Worm (Caenorhabditis elegans) whole organism, L2 larva: ENCODE measurements around the gene Y54G2A.11.

ENCODE experiments used
- ZK546.5 ChIP-seq: sonication (generic microtip); optimal IDR thresholded peaks from 2 replicates; lab custom pipeline; 2017; ENCODE audit warnings: missing biosample characterization, missing genetic modification characterization
- blmp-1 ChIP-seq: sonication (generic microtip); optimal IDR thresholded peaks from 2 replicates; lab custom pipeline; 2017; ENCODE audit warnings: missing genetic modification characterization, mild to moderate bottlenecking, missing compliant biosample characterization, antibody characterized with exemption, moderate library complexity; ENCODE audit not compliant: insufficient read depth
- elt-1 ChIP-seq: fragments of 150-350 bp; optimal IDR thresholded peaks from 2 replicates; lab custom pipeline; 2014; ENCODE audit warnings: missing biosample characterization, missing genetic modification characterization
- elt-3 ChIP-seq: sonication (generic microtip); optimal IDR thresholded peaks from 2 replicates; lab custom pipeline; 2017; ENCODE audit warnings: missing biosample characterization, missing genetic modification characterization
- lin-13 ChIP-seq: fragments of 150-350 bp; optimal IDR thresholded peaks from 2 replicates; lab custom pipeline; 2014; ENCODE audit warnings: missing biosample characterization, missing genetic modification reagents, missing genetic modification characterization
- lsy-2 ChIP-seq, 2 experiments: fragments of 150-350 bp in 1 of 2; sonication (generic microtip) in 1 of 2; optimal IDR thresholded peaks; 2 replicates each; lab custom pipeline; 2014 to 2017; ENCODE audit warnings: missing biosample characterization in 2 of 2, missing genetic modification characterization in 2 of 2
- mdl-1 ChIP-seq, 2 experiments: fragments of 150-350 bp in 1 of 2; sonication (generic microtip) in 1 of 2; optimal IDR thresholded peaks; 2 replicates each; lab custom pipeline; 2017; ENCODE audit warnings: missing biosample characterization in 2 of 2, missing genetic modification characterization in 2 of 2
- nhr-6 ChIP-seq: fragments of 150-350 bp; optimal IDR thresholded peaks from 2 replicates; lab custom pipeline; 2014; ENCODE audit warnings: missing biosample characterization, missing genetic modification characterization
- nhr-77 ChIP-seq: fragments of 150-350 bp; optimal IDR thresholded peaks from 2 replicates; lab custom pipeline; 2014; ENCODE audit warnings: missing biosample characterization, missing genetic modification characterization
- sem-4 ChIP-seq: fragments of 150-350 bp; optimal IDR thresholded peaks from 2 replicates; lab custom pipeline; 2014; ENCODE audit warnings: missing biosample characterization, missing genetic modification reagents, missing genetic modification characterization
- snpc-4 ChIP-seq: fragments of 150-350 bp; optimal IDR thresholded peaks from 2 replicates; lab custom pipeline; 2014; ENCODE audit warnings: missing biosample characterization, missing genetic modification characterization
- unc-62 ChIP-seq: fragments of 150-350 bp; optimal IDR thresholded peaks from 2 replicates; lab custom pipeline; 2014; ENCODE audit warnings: missing biosample characterization, missing genetic modification reagents, missing genetic modification characterization

ce11 chrIV:2770067-2770466 lies 1.5 kb downstream of the Y54G2A.11 start:
- TF ChIP-seq lin-13 (no peak), ZK546.5 (no peak), unc-62 (GFP tag; lab: Kevin White, UChicago) (no peak), snpc-4 (tag; lab: Kevin White, UChicago) (no peak), elt-1 (tag; lab: Kevin White, UChicago) (no peak), nhr-6 (tag; lab: Kevin White, UChicago) (no peak), nhr-77 (tag; lab: Kevin White, UChicago) (no peak), mdl-1 (tag; optimal IDR thresholded peaks at IDR 0.05; lab: Kevin White, UChicago) (no peak), elt-3 (tag; lab: Kevin White, UChicago) (no peak), lsy-2 (tag; optimal IDR thresholded peaks at IDR 0.05; lab: Kevin White, UChicago) (no peak), sem-4 (tag; lab: Kevin White, UChicago) (no peak), blmp-1 (tag; lab: Kevin White, UChicago) (no peak)
